Worm (Caenorhabditis elegans) whole organism, L4 larva: ENCODE results near the gene str-38.

Experiments used
- D1046.2 ChIP-seq: fragments of 200-800 bp; sonication (Bioruptor generic); IDR thresholded peaks from 2 replicates; pipeline ENCODE4 v1.3.6; 2022; ENCODE audit warnings: missing genetic modification characterization, missing compliant biosample characterization
- T20F7.1 ChIP-seq: fragments of 200-800 bp; sonication (Bioruptor generic); optimal IDR thresholded peaks from 2 replicates; lab custom pipeline; 2018; ENCODE audit warnings: mild to moderate bottlenecking, missing genetic modification characterization, missing compliant biosample characterization
- Y75B8A.6 ChIP-seq: fragments of 200-800 bp; sonication (Bioruptor generic); IDR thresholded peaks from 2 replicates; pipeline ENCODE4 v1.3.6; 2022; ENCODE audit warnings: missing genetic modification reagents, missing genetic modification characterization, missing compliant biosample characterization
- attf-4 ChIP-seq: sonication (generic microtip); optimal IDR thresholded peaks from 3 replicates; lab custom pipeline; 2017; ENCODE audit warnings: missing biosample characterization, missing genetic modification characterization
- ceh-28 ChIP-seq: fragments of 150-350 bp; optimal IDR thresholded peaks from 2 replicates; lab custom pipeline; 2014; ENCODE audit warnings: missing biosample characterization, missing genetic modification reagents, missing genetic modification characterization
- ceh-44 ChIP-seq: fragments of 200-800 bp; sonication (Bioruptor generic); IDR thresholded peaks from 2 replicates; pipeline ENCODE4 v1.3.6; 2022; ENCODE audit warnings: missing genetic modification reagents, missing genetic modification characterization, missing compliant biosample characterization
- ceh-62 ChIP-seq: sonication (generic microtip); optimal IDR thresholded peaks from 2 replicates; lab custom pipeline; 2017; ENCODE audit warnings: missing biosample characterization, missing genetic modification characterization
- ctbp-1 ChIP-seq: fragments of 200-800 bp; sonication (Bioruptor generic); IDR thresholded peaks from 2 replicates; pipeline ENCODE4 v1.3.6; 2022; ENCODE audit warnings: missing genetic modification reagents, missing genetic modification characterization, missing compliant biosample characterization
- daf-16 ChIP-seq, 3 experiments: sonication (generic microtip); optimal IDR thresholded peaks; 2 replicates each; lab custom pipeline; 2016 to 2017; ENCODE audit warnings: missing genetic modification characterization in 3 of 3, missing genetic modification reagents in 3 of 3, mild to moderate bottlenecking in 2 of 3, missing compliant biosample characterization in 2 of 3, missing biosample characterization in 1 of 3, moderate library complexity in 1 of 3
- dmd-8 ChIP-seq: fragments of 200-800 bp; sonication (Bioruptor generic); IDR thresholded peaks from 2 replicates; pipeline ENCODE4 v1.3.6; 2022; ENCODE audit warnings: missing genetic modification characterization, missing compliant biosample characterization
- dmd-9 ChIP-seq: fragments of 200-800 bp; sonication (Bioruptor generic); IDR thresholded peaks from 2 replicates; pipeline ENCODE4 v1.3.6; 2022; ENCODE audit warnings: missing genetic modification reagents, missing genetic modification characterization, missing compliant biosample characterization
- dve-1 ChIP-seq: sonication (generic microtip); optimal IDR thresholded peaks from 2 replicates; lab custom pipeline; 2017; ENCODE audit warnings: antibody characterized with exemption, mild to moderate bottlenecking, missing genetic modification characterization, missing compliant biosample characterization; ENCODE audit not compliant: insufficient read depth
- egl-43 ChIP-seq: fragments of 200-800 bp; sonication (Bioruptor generic); IDR thresholded peaks from 2 replicates; pipeline ENCODE4 v1.3.6; 2022; ENCODE audit warnings: missing genetic modification reagents, missing genetic modification characterization, missing compliant biosample characterization
- gei-8 ChIP-seq: fragments of 200-800 bp; sonication (Bioruptor generic); optimal IDR thresholded peaks from 2 replicates; lab custom pipeline; 2018; ENCODE audit warnings: mild to moderate bottlenecking, missing genetic modification characterization, missing compliant biosample characterization
- hlh-11 ChIP-seq: fragments of 200-800 bp; sonication (Bioruptor generic); optimal IDR thresholded peaks from 2 replicates; lab custom pipeline; 2018; ENCODE audit warnings: mild to moderate bottlenecking, missing genetic modification characterization, missing compliant biosample characterization
- hlh-30 ChIP-seq: sonication (generic microtip); optimal IDR thresholded peaks from 2 replicates; lab custom pipeline; 2017; ENCODE audit warnings: antibody characterized with exemption, mild to moderate bottlenecking, missing genetic modification characterization, missing compliant biosample characterization; ENCODE audit not compliant: insufficient read depth
- hmg-1.1 ChIP-seq: fragments of 200-800 bp; sonication (Bioruptor generic); IDR thresholded peaks from 2 replicates; pipeline ENCODE4 v1.3.6; 2022; ENCODE audit warnings: missing genetic modification reagents, missing genetic modification characterization, missing compliant biosample characterization
- lin-29 ChIP-seq: fragments of 200-800 bp; sonication (Bioruptor generic); IDR thresholded peaks from 2 replicates; pipeline ENCODE4 v1.3.6; 2022; ENCODE audit warnings: missing genetic modification reagents, missing genetic modification characterization, missing compliant biosample characterization
- lin-39 ChIP-seq: fragments of 150-350 bp; optimal IDR thresholded peaks from 2 replicates; lab custom pipeline; 2014; ENCODE audit warnings: missing biosample characterization, missing genetic modification reagents, missing genetic modification characterization
- lir-3 ChIP-seq: sonication (generic microtip); optimal IDR thresholded peaks from 2 replicates; lab custom pipeline; 2016; ENCODE audit warnings: mild to moderate bottlenecking, missing genetic modification characterization, missing compliant biosample characterization
- mdl-1 ChIP-seq, 2 experiments: fragments of 150-350 bp in 1 of 2; sonication (generic microtip) in 1 of 2; optimal IDR thresholded peaks; 2 replicates each; lab custom pipeline; 2014 to 2017; ENCODE audit warnings: missing biosample characterization in 2 of 2, missing genetic modification characterization in 2 of 2
- mep-1 ChIP-seq: fragments of 150-350 bp; sonication (generic microtip); optimal IDR thresholded peaks from 3 replicates; lab custom pipeline; 2014; ENCODE audit warnings: missing biosample characterization, missing genetic modification characterization
- mxl-2 ChIP-seq: fragments of 200-800 bp; sonication (Bioruptor generic); conservative IDR thresholded peaks from 2 replicates; pipeline ENCODE4 v1.3.6; 2022; ENCODE audit warnings: missing genetic modification reagents, missing genetic modification characterization, missing compliant biosample characterization
- mxl-3 ChIP-seq: fragments of 200-800 bp; sonication (Bioruptor generic); optimal IDR thresholded peaks from 2 replicates; lab custom pipeline; 2018; ENCODE audit warnings: mild to moderate bottlenecking, missing genetic modification characterization, missing compliant biosample characterization
- nhr-102 ChIP-seq: sonication (generic microtip); optimal IDR thresholded peaks from 2 replicates; lab custom pipeline; 2016; ENCODE audit warnings: mild to moderate bottlenecking, missing genetic modification characterization, moderate library complexity, missing compliant biosample characterization
- nhr-42 ChIP-seq: fragments of 200-800 bp; sonication (Bioruptor generic); IDR thresholded peaks from 2 replicates; pipeline ENCODE4 v1.3.6; 2022; ENCODE audit warnings: missing genetic modification characterization, missing compliant biosample characterization
- nhr-48 ChIP-seq: sonication (generic microtip); optimal IDR thresholded peaks from 2 replicates; lab custom pipeline; 2016; ENCODE audit warnings: mild to moderate bottlenecking, missing genetic modification characterization, missing compliant biosample characterization
- nhr-77 ChIP-seq: fragments of 150-350 bp; optimal IDR thresholded peaks from 2 replicates; lab custom pipeline; 2014; ENCODE audit warnings: missing biosample characterization, missing genetic modification characterization
- php-3 ChIP-seq: fragments of 200-800 bp; sonication (Bioruptor generic); IDR thresholded peaks from 2 replicates; pipeline ENCODE4 v1.3.6; 2022; ENCODE audit warnings: missing genetic modification reagents, missing genetic modification characterization, missing compliant biosample characterization
- set-16 ChIP-seq: fragments of 200-800 bp; sonication (Bioruptor generic); IDR thresholded peaks from 2 replicates; pipeline ENCODE4 v1.3.6; 2022; ENCODE audit warnings: missing genetic modification reagents, missing genetic modification characterization, missing compliant biosample characterization
- snpc-4 ChIP-seq: fragments of 150-350 bp; optimal IDR thresholded peaks from 2 replicates; lab custom pipeline; 2014; ENCODE audit warnings: missing biosample characterization, missing genetic modification characterization
- tra-1 ChIP-seq: fragments of 200-800 bp; sonication (Bioruptor generic); IDR thresholded peaks from 2 replicates; pipeline ENCODE4 v1.3.6; 2022; ENCODE audit warnings: missing genetic modification reagents, missing genetic modification characterization, missing compliant biosample characterization
- unc-130 ChIP-seq: sonication (generic microtip); optimal IDR thresholded peaks from 2 replicates; lab custom pipeline; 2016; ENCODE audit warnings: missing genetic modification reagents, missing genetic modification characterization, missing compliant biosample characterization
- unc-39 ChIP-seq: sonication (generic microtip); optimal IDR thresholded peaks from 2 replicates; lab custom pipeline; 2017; ENCODE audit warnings: missing biosample characterization, missing genetic modification characterization
- zag-1 ChIP-seq: fragments of 150-350 bp; optimal IDR thresholded peaks from 2 replicates; lab custom pipeline; 2014; ENCODE audit warnings: missing biosample characterization, missing genetic modification characterization
- zfp-2 ChIP-seq: sonication (generic microtip); optimal IDR thresholded peaks from 2 replicates; lab custom pipeline; 2016; ENCODE audit warnings: mild to moderate bottlenecking, missing genetic modification characterization, missing compliant biosample characterization
- zfp-3 ChIP-seq: fragments of 200-800 bp; sonication (Bioruptor generic); conservative IDR thresholded peaks from 2 replicates; pipeline ENCODE4 v1.3.6; 2022; ENCODE audit warnings: missing genetic modification reagents, missing genetic modification characterization, missing compliant biosample characterization
- ztf-11 ChIP-seq: fragments of 150-350 bp; optimal IDR thresholded peaks from 2 replicates; lab custom pipeline; 2014; ENCODE audit warnings: missing biosample characterization, missing genetic modification characterization

The str-38 gene

ce11 chrV:15732209-15732608 is at the start of gene str-38:
TSS of gene str-38 (minus strand) at chrV:15732309.
- TF ChIP-seq ztf-11 (tag; lab: Kevin White, UChicago) (no peak), lir-3 (tag; lab: Kevin White, UChicago) (no peak), lin-39 (no peak), nhr-48 (tag; lab: Kevin White, UChicago) (no peak), ceh-62 (tag; lab: Kevin White, UChicago) (no peak), unc-39 (no peak), tra-1 (no peak), gei-8 (GFP tag; lab: Kevin White, UChicago) (no peak), dmd-8 (GFP tag; lab: Robert Waterston, UW) (no peak), hmg-1.1 (no peak), mep-1 (tag; lab: Kevin White, UChicago) (no peak), zag-1 (tag; lab: Kevin White, UChicago) (no peak), nhr-77 (tag; lab: Kevin White, UChicago) (no peak), daf-16 (GFP tag; optimal IDR thresholded peaks at IDR 0.05; lab: Kevin White, UChicago) (no peak), daf-16 (tag; optimal IDR thresholded peaks at IDR 0.05; lab: Kevin White, UChicago) (no peak)

DNA sequence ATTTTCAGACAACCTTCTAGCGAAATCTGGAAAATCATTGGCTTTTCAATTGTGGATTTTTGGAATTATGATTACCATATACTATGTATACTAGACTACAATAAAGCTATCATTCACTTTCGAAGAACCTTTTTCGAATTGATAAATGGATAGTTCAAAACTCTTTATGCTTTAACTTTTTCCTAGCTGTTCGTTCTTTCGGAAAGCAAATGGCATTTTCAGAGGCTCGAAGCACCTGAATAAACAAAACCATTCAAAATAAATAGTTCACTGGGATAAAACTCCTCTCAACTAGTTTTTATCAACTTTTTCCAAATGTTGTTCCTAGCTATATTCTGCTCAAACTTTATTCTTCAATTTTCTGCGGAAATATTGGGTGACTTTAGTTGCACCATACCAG is 49.0 kb upstream of the str-38 start, which contains the start of gene T26E4.2:
TSS of gene T26E4.2 (plus strand) at position 301 of the 400 bp plus-strand sequence.
- TF ChIP-seq hlh-11 (no peak), T20F7.1 (no peak), nhr-42 (GFP tag; lab: Robert Waterston, UW) (no peak), mdl-1 (tag; optimal IDR thresholded peaks at IDR 0.05; lab: Kevin White, UChicago) (no peak), hmg-1.1 (no peak), Y75B8A.6 (GFP tag; lab: Robert Waterston, UW) (no peak), zfp-2 (tag; lab: Kevin White, UChicago) (no peak), lir-3 (tag; lab: Kevin White, UChicago) (no peak), set-16 (GFP tag; lab: Robert Waterston, UW) (no peak), attf-4 (tag; lab: Kevin White, UChicago) (no peak), dmd-9 (no peak), mxl-3 (GFP tag; lab: Kevin White, UChicago) (no peak), zfp-3 (GFP tag; lab: Robert Waterston, UW) (no peak), lin-29 (GFP tag; lab: Robert Waterston, UW) (no peak), ceh-44 (GFP tag; lab: Robert Waterston, UW) (no peak), mxl-2 (GFP tag; lab: Robert Waterston, UW) (no peak), unc-130 (no peak), php-3 (GFP tag; lab: Robert Waterston, UW) (no peak), egl-43 (GFP tag; lab: Robert Waterston, UW) (no peak)

ce11 chrV:15779128-15779729 is 47.1 kb upstream of the str-38 start, which contains the start of the genes nhr-285 and irld-52:
TSS of gene nhr-285 (minus strand) at chrV:15779228.
TSS of gene irld-52 (plus strand) at chrV:15779679.
- TF ChIP-seq dve-1 (tag; lab: Kevin White, UChicago) = no peak
- no peak for TF ChIP-seq ctbp-1 (GFP tag; lab: Robert Waterston, UW)
- TF ChIP-seq snpc-4 = no peak
- TF ChIP-seq egl-43 (GFP tag; lab: Robert Waterston, UW) = no peak
- TF ChIP-seq ceh-28 (tag; lab: Kevin White, UChicago) = no peak
- no peak for TF ChIP-seq D1046.2 (GFP tag; lab: Robert Waterston, UW)
- TF ChIP-seq hlh-30 (tag; lab: Kevin White, UChicago) = no peak
- no peak for TF ChIP-seq nhr-102
- TF ChIP-seq Y75B8A.6 (GFP tag; lab: Robert Waterston, UW) = no peak
